Worm (Caenorhabditis elegans) whole organism, L2 larva: ENCODE data around the gene srh-38.

Experiments used
- F13H6.1 ChIP-seq: sonication (generic microtip); optimal IDR thresholded peaks from 2 replicates; lab custom pipeline; 2016; ENCODE audit warnings: missing genetic modification characterization, missing compliant biosample characterization
- R02D3.7 ChIP-seq: fragments of 150-350 bp; optimal IDR thresholded peaks from 2 replicates; lab custom pipeline; 2014; ENCODE audit warnings: missing biosample characterization, missing genetic modification characterization
- ceh-16 ChIP-seq: fragments of 150-350 bp; optimal IDR thresholded peaks from 2 replicates; lab custom pipeline; 2014; ENCODE audit warnings: missing biosample characterization, missing genetic modification characterization
- nhr-25 ChIP-seq: fragments of 150-350 bp; sonication (generic microtip); optimal IDR thresholded peaks from 3 replicates; lab custom pipeline; 2014; ENCODE audit warnings: missing biosample characterization, missing genetic modification characterization
- skn-1 ChIP-seq: sonication (generic microtip); optimal IDR thresholded peaks from 2 replicates; lab custom pipeline; 2017; ENCODE audit warnings: missing biosample characterization, missing genetic modification characterization
- unc-62 ChIP-seq: fragments of 150-350 bp; optimal IDR thresholded peaks from 2 replicates; lab custom pipeline; 2014; ENCODE audit warnings: missing biosample characterization, missing genetic modification reagents, missing genetic modification characterization

- TF ChIP-seq unc-62 (GFP tag; lab: Kevin White, UChicago) (no peak), ceh-16 (tag; lab: Kevin White, UChicago) (no peak), nhr-25 (no peak), R02D3.7 (tag; lab: Kevin White, UChicago) (no peak), skn-1 (tag; lab: Kevin White, UChicago) (no peak), F13H6.1 (no peak)
Observed at ce11 chrV:2881565-2881964, 40.9 kb downstream of the srh-38 start.
